Worm (Caenorhabditis elegans): ENCODE measurements around the gene amdh-1.

- TF ChIP-seq F57C9.4 (tag; optimal IDR thresholded peaks at IDR 0.05) = no peak
- no peak for TF ChIP-seq ekl-4 (GFP tag; IDR thresholded peaks at IDR 0.05)
- TF ChIP-seq sea-2 (GFP tag; IDR thresholded peaks at IDR 0.05) = no peak
- TF ChIP-seq egl-18 (GFP tag; IDR thresholded peaks at IDR 0.05) = no peak
- no peak for TF ChIP-seq pha-4 (tag; optimal IDR thresholded peaks at IDR 0.05)
- no peak for TF ChIP-seq ccch-3 (GFP tag; optimal IDR thresholded peaks at IDR 0.05)
- TF ChIP-seq F39B2.1 (GFP tag; IDR thresholded peaks at IDR 0.05) = no peak
- TF ChIP-seq unc-62 (GFP tag; optimal IDR thresholded peaks at IDR 0.05) = no peak
- TF ChIP-seq ZK185.1 (tag; optimal IDR thresholded peaks at IDR 0.05; ENCODE audit: poor library complexity, severe bottlenecking) = no peak
- no peak for TF ChIP-seq nfya-2 (GFP tag; IDR thresholded peaks at IDR 0.05)
- no peak for TF ChIP-seq snpc-4 (GFP tag; optimal IDR thresholded peaks at IDR 0.05)
- no peak for TF ChIP-seq snpc-4 (tag; optimal IDR thresholded peaks at IDR 0.05)
- no peak for TF ChIP-seq dpl-1 (GFP tag; optimal IDR thresholded peaks at IDR 0.05)
Observed at ce11 chrIII:6230870-6231269, 20.7 kb upstream of the amdh-1 start, which contains the start of gene esyt-2.
